Worm (Caenorhabditis elegans) whole organism, mixed stage, embryonic: ENCODE measurements around the gene fbxa-215.
"Not testable (repeated sequence)": the region's sequence is repeated elsewhere in the genome, so short reads cannot be mapped to it uniquely, and the experiment has no call there.

ENCODE experiments used
- M03D4.4 ChIP-seq: sonication (generic microtip); optimal IDR thresholded peaks from 2 replicates; lab custom pipeline; 2017; ENCODE audit warnings: mild to moderate bottlenecking, missing genetic modification characterization, missing compliant biosample characterization
- bed-3 ChIP-seq: fragments of 200-800 bp; sonication (Bioruptor generic); optimal IDR thresholded peaks from 3 replicates; lab custom pipeline; 2018; ENCODE audit warnings: mild to moderate bottlenecking, missing genetic modification characterization, moderate library complexity, missing compliant biosample characterization
- blmp-1 ChIP-seq: fragments of 150-350 bp; optimal IDR thresholded peaks from 2 replicates; lab custom pipeline; 2014; ENCODE audit warnings: missing biosample characterization, missing genetic modification characterization
- ceh-83 ChIP-seq: fragments of 200-800 bp; sonication (Bioruptor generic); optimal IDR thresholded peaks from 2 replicates; lab custom pipeline; 2018; ENCODE audit warnings: mild to moderate bottlenecking, missing genetic modification characterization, missing compliant biosample characterization
- ces-1 ChIP-seq: fragments of 150-350 bp; optimal IDR thresholded peaks from 2 replicates; lab custom pipeline; 2014; ENCODE audit warnings: missing biosample characterization, missing genetic modification reagents, missing genetic modification characterization
- cnd-1 ChIP-seq: fragments of 200-800 bp; sonication (Bioruptor generic); optimal IDR thresholded peaks from 2 replicates; lab custom pipeline; 2018; ENCODE audit warnings: mild to moderate bottlenecking, missing genetic modification characterization, missing compliant biosample characterization
- drap-1 ChIP-seq: fragments of 200-800 bp; sonication (Bioruptor generic); optimal IDR thresholded peaks from 3 replicates; lab custom pipeline; 2018; ENCODE audit warnings: mild to moderate bottlenecking, missing genetic modification characterization, missing compliant biosample characterization
- elt-1 ChIP-seq: sonication (generic microtip); optimal IDR thresholded peaks from 2 replicates; lab custom pipeline; 2017; ENCODE audit warnings: missing genetic modification characterization, mild to moderate bottlenecking, missing compliant biosample characterization, antibody characterized with exemption, moderate library complexity, borderline replicate concordance; ENCODE audit not compliant: insufficient read depth
- elt-3 ChIP-seq: fragments of 150-350 bp; optimal IDR thresholded peaks from 2 replicates; lab custom pipeline; 2014; ENCODE audit warnings: missing biosample characterization, missing genetic modification characterization
- flh-1 ChIP-seq: fragments of 200-800 bp; sonication (Bioruptor generic); optimal IDR thresholded peaks from 2 replicates; lab custom pipeline; 2018; ENCODE audit warnings: mild to moderate bottlenecking, missing genetic modification characterization, moderate library complexity, missing compliant biosample characterization
- ham-2 ChIP-seq: fragments of 200-800 bp; sonication (Bioruptor generic); optimal IDR thresholded peaks from 2 replicates; lab custom pipeline; 2018; ENCODE audit warnings: mild to moderate bottlenecking, missing genetic modification characterization, missing compliant biosample characterization
- hlh-1 ChIP-seq: fragments of 150-350 bp; optimal IDR thresholded peaks from 2 replicates; lab custom pipeline; 2014; ENCODE audit warnings: missing biosample characterization, missing genetic modification reagents, missing genetic modification characterization
- lin-13 ChIP-seq: fragments of 150-350 bp; optimal IDR thresholded peaks from 2 replicates; lab custom pipeline; 2014; ENCODE audit warnings: missing biosample characterization, missing genetic modification characterization
- lin-32 ChIP-seq: fragments of 200-800 bp; sonication (Bioruptor generic); optimal IDR thresholded peaks from 2 replicates; lab custom pipeline; 2018; ENCODE audit warnings: mild to moderate bottlenecking, missing genetic modification characterization, missing compliant biosample characterization
- lsy-2 ChIP-seq: fragments of 150-350 bp; optimal IDR thresholded peaks from 2 replicates; lab custom pipeline; 2014; ENCODE audit warnings: missing biosample characterization, missing genetic modification characterization
- mab-5 ChIP-seq: fragments of 150-350 bp; optimal IDR thresholded peaks from 2 replicates; lab custom pipeline; 2014; ENCODE audit warnings: missing biosample characterization, missing genetic modification characterization
- mls-2 ChIP-seq: sonication (generic microtip); optimal IDR thresholded peaks from 2 replicates; lab custom pipeline; 2016; ENCODE audit warnings: mild to moderate bottlenecking, missing genetic modification characterization, moderate library complexity, missing compliant biosample characterization
- nhr-12 ChIP-seq: fragments of 150-350 bp; optimal IDR thresholded peaks from 2 replicates; lab custom pipeline; 2014; ENCODE audit warnings: missing biosample characterization, missing genetic modification characterization
- nhr-2 ChIP-seq: fragments of 150-350 bp; optimal IDR thresholded peaks from 2 replicates; lab custom pipeline; 2014; ENCODE audit warnings: missing biosample characterization, missing genetic modification characterization
- nhr-76 ChIP-seq: sonication (generic microtip); optimal IDR thresholded peaks from 2 replicates; lab custom pipeline; 2017; ENCODE audit warnings: missing biosample characterization, missing genetic modification characterization
- pha-4 ChIP-seq: fragments of 150-350 bp; optimal IDR thresholded peaks from 2 replicates; lab custom pipeline; 2018; ENCODE audit warnings: missing biosample characterization, missing genetic modification reagents, missing genetic modification characterization
- sem-2 ChIP-seq: fragments of 200-800 bp; sonication (Bioruptor generic); optimal IDR thresholded peaks from 2 replicates; lab custom pipeline; 2018; ENCODE audit warnings: mild to moderate bottlenecking, missing genetic modification characterization, missing compliant biosample characterization
- snpc-4 ChIP-seq: fragments of 150-350 bp; optimal IDR thresholded peaks from 2 replicates; lab custom pipeline; 2014; ENCODE audit warnings: missing biosample characterization, missing genetic modification characterization
- sptf-1 ChIP-seq: sonication (generic microtip); optimal IDR thresholded peaks from 2 replicates; lab custom pipeline; 2017; ENCODE audit warnings: mild to moderate bottlenecking, missing genetic modification characterization, moderate library complexity, missing compliant biosample characterization
- unc-120 ChIP-seq: sonication (generic microtip); optimal IDR thresholded peaks from 2 replicates; lab custom pipeline; 2017; ENCODE audit warnings: missing genetic modification characterization, missing compliant biosample characterization; ENCODE audit not compliant: poor library complexity, severe bottlenecking
- unc-62 ChIP-seq: fragments of 150-350 bp; optimal IDR thresholded peaks from 2 replicates; lab custom pipeline; 2014; ENCODE audit warnings: missing biosample characterization, missing genetic modification reagents, missing genetic modification characterization
- zip-8 ChIP-seq: fragments of 150-350 bp; optimal IDR thresholded peaks from 2 replicates; lab custom pipeline; 2014; ENCODE audit warnings: missing biosample characterization, missing genetic modification characterization
- ztf-11 ChIP-seq: fragments of 150-350 bp; optimal IDR thresholded peaks from 2 replicates; lab custom pipeline; 2014; ENCODE audit warnings: missing biosample characterization, missing genetic modification characterization

Gene fbxa-215

ce11 chrIV:13664090-13664489 is 2.6 kb downstream of the fbxa-215 start, which contains the start of gene Y45F10C.4:
Y45F10C.4 (minus strand) TSS chrIV:13664190.
- TF ChIP-seq nhr-76 (tag; lab: Kevin White, UChicago): no peak
- TF ChIP-seq lsy-2: no peak
- no peak for TF ChIP-seq ham-2 (GFP tag; lab: Kevin White, UChicago)
- no peak for TF ChIP-seq mab-5 (tag; lab: Kevin White, UChicago)
- no peak for TF ChIP-seq drap-1 (GFP tag; lab: Kevin White, UChicago)
- TF ChIP-seq unc-62 (GFP tag; lab: Kevin White, UChicago): no peak
- TF ChIP-seq ztf-11 (tag; lab: Kevin White, UChicago): no peak
- TF ChIP-seq elt-3 (tag; lab: Kevin White, UChicago): no peak
- TF ChIP-seq mls-2 (tag; lab: Kevin White, UChicago): no peak
- TF ChIP-seq sptf-1: no peak
- no peak for TF ChIP-seq elt-1 (tag; lab: Kevin White, UChicago)
- no peak for TF ChIP-seq lin-13 (tag; lab: Kevin White, UChicago)
- no peak for TF ChIP-seq sem-2

- not testable (repeated sequence) for TF ChIP-seq nhr-2 (tag; lab: Kevin White, UChicago); flh-1 (GFP tag; lab: Kevin White, UChicago); nhr-76 (tag; lab: Kevin White, UChicago)
Observed at ce11 chrIV:13662570-13662969, 4.1 kb downstream of the fbxa-215 start, which contains the start of gene Y45F10C.2. Y45F10C.2 (minus strand) TSS chrIV:13662670.

- not testable (repeated sequence) for TF ChIP-seq hlh-1, mab-5, blmp-1 (tag; lab: Kevin White, UChicago)
Observed at ce11 chrIV:13659449-13659848, 7.3 kb downstream of the fbxa-215 start, which contains the start of gene Y45F10C.1. Y45F10C.1 (minus strand) TSS chrIV:13659549.

- not testable (repeated sequence) for TF ChIP-seq blmp-1 (tag; lab: Kevin White, UChicago); cnd-1; lsy-2
Observed at ce11 chrIV:13652023-13652422, 14.7 kb downstream of the fbxa-215 start, which contains the start of gene Y45F10C.6. Y45F10C.6 (plus strand) TSS chrIV:13652323.

ce11 chrIV:13651411-13651810 is 15.3 kb downstream of the fbxa-215 start, which contains the start of gene C08F11.12:
C08F11.12 (minus strand) TSS chrIV:13651511.
- TF ChIP-seq ces-1 (GFP tag; lab: Kevin White, UChicago); drap-1 (GFP tag; lab: Kevin White, UChicago); elt-3 (tag; lab: Kevin White, UChicago): not testable (repeated sequence)

ce11 chrIV:13650238-13650637 is 16.5 kb downstream of the fbxa-215 start, which contains the start of gene C08F11.17:
C08F11.17 (minus strand) TSS chrIV:13650338.
- TF ChIP-seq pha-4 (tag; lab: Kevin White, UChicago): no peak
- no peak for TF ChIP-seq flh-1 (GFP tag; lab: Kevin White, UChicago)
- TF ChIP-seq zip-8 (tag; lab: Kevin White, UChicago): no peak
- TF ChIP-seq lin-32 (GFP tag; lab: Kevin White, UChicago): no peak
- no peak for TF ChIP-seq ces-1 (GFP tag; lab: Kevin White, UChicago)
- no peak for TF ChIP-seq nhr-12
- no peak for TF ChIP-seq unc-120 (tag; lab: Kevin White, UChicago)
- TF ChIP-seq hlh-1 (tag; lab: Kevin White, UChicago): no peak
- no peak for TF ChIP-seq nhr-2 (tag; lab: Kevin White, UChicago)
- TF ChIP-seq snpc-4 (tag; lab: Kevin White, UChicago): no peak
- no peak for TF ChIP-seq bed-3 (GFP tag; lab: Kevin White, UChicago)
- TF ChIP-seq elt-3 (tag; lab: Kevin White, UChicago): no peak
- TF ChIP-seq M03D4.4 (tag; lab: Kevin White, UChicago): no peak
- no peak for TF ChIP-seq lin-13 (tag; lab: Kevin White, UChicago)
- no peak for TF ChIP-seq drap-1 (GFP tag; lab: Kevin White, UChicago)
- TF ChIP-seq ceh-83 (GFP tag; lab: Kevin White, UChicago): no peak
- TF ChIP-seq nhr-76 (tag; lab: Kevin White, UChicago): no peak
- no peak for TF ChIP-seq elt-1 (tag; lab: Kevin White, UChicago)
- no peak for TF ChIP-seq blmp-1 (tag; lab: Kevin White, UChicago)
